Fruit fly (Drosophila melanogaster): Measurements from ENCODE around the gene Rac1.

Rac1 gene

dm6 chr3L:1318241-1318640, 15.8 kb upstream of the Rac1 start, which contains the start of gene Myo61F (continued):
- no peak for TF ChIP-seq Atf6 (GFP tag; IDR thresholded peaks at IDR 0.05)
- no peak for TF ChIP-seq CG31441 (GFP tag; IDR thresholded peaks at IDR 0.05)
- no peak for TF ChIP-seq ttk (GFP tag; IDR thresholded peaks at IDR 0.05)
- TF ChIP-seq CG1024 (GFP tag; IDR thresholded peaks at IDR 0.05), result no peak
- no peak for TF ChIP-seq Kr (GFP tag; optimal IDR thresholded peaks at IDR 0.05)
- TF ChIP-seq CG15514 (GFP tag; optimal IDR thresholded peaks at IDR 0.05), result peak; percentile 63
- no peak for TF ChIP-seq CG1603 (tag; optimal IDR thresholded peaks at IDR 0.05)
- TF ChIP-seq ci (GFP tag; IDR thresholded peaks at IDR 0.05), result peak; percentile 34; the same call in 1 of the 3 replicates
- TF ChIP-seq CG6765 (GFP tag; optimal IDR thresholded peaks at IDR 0.05), result no peak
- TF ChIP-seq lilli (GFP tag; optimal IDR thresholded peaks at IDR 0.05), result no peak
- no peak for TF ChIP-seq CG30403 (GFP tag; optimal IDR thresholded peaks at IDR 0.05)
- no peak for TF ChIP-seq ap (GFP tag; IDR thresholded peaks at IDR 0.05)
- no peak for TF ChIP-seq gem (tag; optimal IDR thresholded peaks at IDR 0.05)
- no peak for TF ChIP-seq CG15011 (GFP tag; optimal IDR thresholded peaks at IDR 0.05)
- TF ChIP-seq Dbx (GFP tag; IDR thresholded peaks at IDR 0.05), result no peak
- no peak for TF ChIP-seq CG16863 (GFP tag; optimal IDR thresholded peaks at IDR 0.05)
- TF ChIP-seq phol (tag; optimal IDR thresholded peaks at IDR 0.05), result no peak
- no peak for TF ChIP-seq gt (GFP tag; IDR thresholded peaks at IDR 0.05)
- TF ChIP-seq Fer1 (GFP tag; optimal IDR thresholded peaks at IDR 0.05), result peak; percentile 15
- no peak for TF ChIP-seq Hey (tag; optimal IDR thresholded peaks at IDR 0.05)
- TF ChIP-seq Adf1 (GFP tag; IDR thresholded peaks at IDR 0.05), result peak; percentile 88
- no peak for TF ChIP-seq CG30431 (GFP tag; optimal IDR thresholded peaks at IDR 0.05)
- 0 out of 3 replicates have a peak, but pooled peaks have one; percentile 23 for TF ChIP-seq dysf (GFP tag; IDR thresholded peaks at IDR 0.05)
- TF ChIP-seq CG2116 (GFP tag; optimal IDR thresholded peaks at IDR 0.05), result peak; percentile 2
- TF ChIP-seq hbn (GFP tag; IDR thresholded peaks at IDR 0.05; ENCODE audit: partially characterized antibody), result peak; percentile 48
- TF ChIP-seq toy (GFP tag; IDR thresholded peaks at IDR 0.05), result no peak
- TF ChIP-seq Dref (GFP tag; IDR thresholded peaks at IDR 0.05), result peak; percentile 78
- no peak for TF ChIP-seq CG11695 (GFP tag; IDR thresholded peaks at IDR 0.05)
- TF ChIP-seq CG11247 (GFP tag; IDR thresholded peaks at IDR 0.05), result no peak
- TF ChIP-seq emc (GFP tag; optimal IDR thresholded peaks at IDR 0.05), result no peak
- TF ChIP-seq klu (GFP tag; IDR thresholded peaks at IDR 0.05), result no peak
- no peak for TF ChIP-seq CG3281 (GFP tag; optimal IDR thresholded peaks at IDR 0.05)
- no peak for TF ChIP-seq HLH54F (GFP tag; optimal IDR thresholded peaks at IDR 0.05)
- TF ChIP-seq bbx (GFP tag; IDR thresholded peaks at IDR 0.05; ENCODE audit: partially characterized antibody), result peak; percentile 64; the same call in 1 of the 2 replicates
- TF ChIP-seq CG8089 (GFP tag; optimal IDR thresholded peaks at IDR 0.05), result no peak
- TF ChIP-seq danr (GFP tag; IDR thresholded peaks at IDR 0.05), result no peak
- TF ChIP-seq exex (tag; optimal IDR thresholded peaks at IDR 0.05), result no peak
- no peak for TF ChIP-seq Fer3 (tag; optimal IDR thresholded peaks at IDR 0.05)
- peak; percentile 50 for TF ChIP-seq Jarid2 (GFP tag; optimal IDR thresholded peaks at IDR 0.05)
- TF ChIP-seq grn (GFP tag; optimal IDR thresholded peaks at IDR 0.05), result no peak
- TF ChIP-seq CG6813 (GFP tag; optimal IDR thresholded peaks at IDR 0.05), result no peak
- TF ChIP-seq unc-4 (GFP tag; IDR thresholded peaks at IDR 0.05; ENCODE audit: partially characterized antibody), result peak; percentile 53
- TF ChIP-seq CG14667 (GFP tag; IDR thresholded peaks at IDR 0.05), result no peak
- TF ChIP-seq Lhr (GFP tag; optimal IDR thresholded peaks at IDR 0.05), result no peak
- TF ChIP-seq CG4730 (GFP tag; IDR thresholded peaks at IDR 0.05), result no peak
- TF ChIP-seq lab (GFP tag; optimal IDR thresholded peaks at IDR 0.05), result no peak
- no peak for TF ChIP-seq CG12219 (GFP tag; optimal IDR thresholded peaks at IDR 0.05)
- no peak for TF ChIP-seq CG4707 (GFP tag; optimal IDR thresholded peaks at IDR 0.05)
- TF ChIP-seq ac (GFP tag; optimal IDR thresholded peaks at IDR 0.05), result no peak
- no peak for TF ChIP-seq zf30C (GFP tag; optimal IDR thresholded peaks at IDR 0.05)
- peak; percentile 46; the same call in 1 of the 3 replicates for TF ChIP-seq CG14860 (GFP tag; IDR thresholded peaks at IDR 0.05; ENCODE audit: partially characterized antibody)
- no peak for TF ChIP-seq NfI (GFP tag; optimal IDR thresholded peaks at IDR 0.05)

Data from whole organism, embryonic.